Worm (Caenorhabditis elegans) whole organism, late embryonic: ENCODE results near the gene sym-4.

ENCODE experiments used
- F13H6.1 ChIP-seq: sonication (generic microtip); optimal IDR thresholded peaks from 2 replicates; lab custom pipeline; 2016; ENCODE audit warnings: missing genetic modification characterization, missing compliant biosample characterization
- ama-1 ChIP-seq: fragments of 150-350 bp; optimal IDR thresholded peaks from 2 replicates; lab custom pipeline; 2014
- ceh-34 ChIP-seq: sonication (generic microtip); optimal IDR thresholded peaks from 2 replicates; lab custom pipeline; 2016; ENCODE audit warnings: mild to moderate bottlenecking, missing genetic modification characterization, missing compliant biosample characterization
- dve-1 ChIP-seq: sonication (generic microtip); optimal IDR thresholded peaks from 2 replicates; lab custom pipeline; 2017; ENCODE audit warnings: antibody characterized with exemption, mild to moderate bottlenecking, missing genetic modification characterization, missing compliant biosample characterization
- ets-4 ChIP-seq: sonication (generic microtip); optimal IDR thresholded peaks from 2 replicates; lab custom pipeline; 2016; ENCODE audit warnings: missing genetic modification characterization, missing compliant biosample characterization
- hlh-15 ChIP-seq: sonication (generic microtip); optimal IDR thresholded peaks from 2 replicates; lab custom pipeline; 2016; ENCODE audit warnings: missing genetic modification characterization, missing compliant biosample characterization
- nhr-232 ChIP-seq: sonication (generic microtip); optimal IDR thresholded peaks from 2 replicates; lab custom pipeline; 2016; ENCODE audit warnings: missing genetic modification characterization, missing compliant biosample characterization
- npax-4 ChIP-seq: sonication (generic microtip); optimal IDR thresholded peaks from 2 replicates; lab custom pipeline; 2016; ENCODE audit warnings: missing genetic modification characterization, missing compliant biosample characterization
- syd-9 ChIP-seq: sonication (generic microtip); optimal IDR thresholded peaks from 2 replicates; lab custom pipeline; 2016; ENCODE audit warnings: mild to moderate bottlenecking, missing genetic modification characterization, moderate library complexity, missing compliant biosample characterization
- tbx-7 ChIP-seq: sonication (generic microtip); optimal IDR thresholded peaks from 2 replicates; lab custom pipeline; 2016; ENCODE audit warnings: missing genotype, missing genetic modification characterization, missing compliant biosample characterization
- unc-86 ChIP-seq: sonication (generic microtip); optimal IDR thresholded peaks from 2 replicates; lab custom pipeline; 2016; ENCODE audit warnings: missing genetic modification characterization, missing compliant biosample characterization

DNA sequence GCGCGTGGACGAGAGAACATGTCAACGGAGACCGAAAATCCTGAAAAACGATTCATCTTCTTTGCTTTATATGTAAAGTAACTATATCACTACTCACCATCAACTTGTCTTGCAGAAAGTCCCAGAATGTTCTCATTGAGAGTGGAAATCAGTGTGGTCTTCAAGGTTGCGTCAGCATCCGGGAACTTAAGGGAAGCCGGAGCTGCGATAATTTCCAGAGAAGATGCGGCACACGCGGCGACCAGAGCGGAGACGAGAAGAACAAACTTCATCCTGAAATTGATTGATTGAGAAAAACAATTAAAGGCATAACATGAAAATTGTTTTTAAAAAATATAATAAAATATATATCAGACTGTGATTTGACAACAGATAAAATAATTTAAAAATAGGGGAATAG is 5.2 kb downstream of the sym-4 start, which contains the start of gene vha-20:
- TF ChIP-seq nhr-232 (tag; lab: Kevin White, UChicago) (no peak), unc-86 (tag; lab: Kevin White, UChicago) (no peak), npax-4 (tag; lab: Kevin White, UChicago) (no peak), F13H6.1 (tag; lab: Kevin White, UChicago) (no peak), syd-9 (tag; lab: Kevin White, UChicago) (no peak), tbx-7 (tag; lab: Kevin White, UChicago) (no peak), ama-1 (lab: Kevin White, UChicago) (no peak), hlh-15 (tag; lab: Kevin White, UChicago) (no peak), ets-4 (tag; lab: Kevin White, UChicago) (no peak), ceh-34 (no peak), dve-1 (no peak)
